Fruit fly (Drosophila melanogaster): ENCODE data around the gene CG31021.
A peak's percentile ranks its signal among the peaks of the same experiment; 100 is the strongest.

Gene CG31021

dm6 chr3R:30590237-30590636, 11.8 kb upstream of the CG31021 start (continued):
- no peak for TF ChIP-seq CG6808 (GFP tag; optimal IDR thresholded peaks at IDR 0.05)
- no peak for TF ChIP-seq fd59A (GFP tag; optimal IDR thresholded peaks at IDR 0.05)
- peak; percentile 21 for TF ChIP-seq CG11902 (GFP tag; optimal IDR thresholded peaks at IDR 0.05)
- peak; percentile 6 for TF ChIP-seq CG10631 (GFP tag; optimal IDR thresholded peaks at IDR 0.05)
- TF ChIP-seq CG6276 (GFP tag; optimal IDR thresholded peaks at IDR 0.05), result no peak
- TF ChIP-seq Eip93F (GFP tag; optimal IDR thresholded peaks at IDR 0.05), result no peak
- TF ChIP-seq CG34406 (GFP tag; optimal IDR thresholded peaks at IDR 0.05), result peak; percentile 7
- TF ChIP-seq lz (GFP tag; optimal IDR thresholded peaks at IDR 0.05), result peak; percentile 28
- TF ChIP-seq Blimp-1 (GFP tag; optimal IDR thresholded peaks at IDR 0.05), result no peak
- TF ChIP-seq CG15336 (GFP tag; IDR thresholded peaks at IDR 0.05), result no peak
- TF ChIP-seq CG3032 (tag; optimal IDR thresholded peaks at IDR 0.05), result no peak
- TF ChIP-seq CG6163 (GFP tag; IDR thresholded peaks at IDR 0.05), result peak; percentile 26; the same call in 2 of the 3 replicates
- TF ChIP-seq acj6 (GFP tag; optimal IDR thresholded peaks at IDR 0.05), result peak; percentile 37
- TF ChIP-seq cyc (GFP tag; optimal IDR thresholded peaks at IDR 0.05), result no peak
- TF ChIP-seq Hr39 (GFP tag; optimal IDR thresholded peaks at IDR 0.05), result peak; percentile 11
- peak; percentile 20 for TF ChIP-seq CG31627 (GFP tag; optimal IDR thresholded peaks at IDR 0.05)
- TF ChIP-seq CG9139 (GFP tag; optimal IDR thresholded peaks at IDR 0.05), result no peak
- TF ChIP-seq Sox15 (GFP tag; optimal IDR thresholded peaks at IDR 0.05), result no peak
- no peak for TF ChIP-seq Ets21C (GFP tag; optimal IDR thresholded peaks at IDR 0.05)
- TF ChIP-seq CG8119 (GFP tag; IDR thresholded peaks at IDR 0.05), result no peak
- peak; percentile 27 for TF ChIP-seq Eip75B (GFP tag; optimal IDR thresholded peaks at IDR 0.05)
- TF ChIP-seq CG6792 (GFP tag; optimal IDR thresholded peaks at IDR 0.05), result peak; percentile 34
- TF ChIP-seq CG3919 (GFP tag; optimal IDR thresholded peaks at IDR 0.05), result peak; percentile 17
- peak; percentile 13 for TF ChIP-seq Met (GFP tag; optimal IDR thresholded peaks at IDR 0.05)
- peak; percentile 15 for TF ChIP-seq CG32006 (GFP tag; optimal IDR thresholded peaks at IDR 0.05)

dm6 chr3R:30590845-30591244, 11.2 kb upstream of the CG31021 start:
- TF ChIP-seq cyc (GFP tag; optimal IDR thresholded peaks at IDR 0.05) (no peak), Eip78C (GFP tag) (peak; percentile 44), svp (GFP tag) (peak; percentile 6), ss (GFP tag; optimal IDR thresholded peaks at IDR 0.05) (no peak)

- TF ChIP-seq CG16779 (tag; optimal IDR thresholded peaks at IDR 0.05), result no peak
- TF ChIP-seq vri (GFP tag; optimal IDR thresholded peaks at IDR 0.05), result peak; percentile 21
- TF ChIP-seq svp (GFP tag), result peak; percentile 8
Observed at dm6 chr3R:30592733-30593132, 9.3 kb upstream of the CG31021 start.

- TF ChIP-seq Met (GFP tag; optimal IDR thresholded peaks at IDR 0.05) (no peak), vri (GFP tag; optimal IDR thresholded peaks at IDR 0.05) (no peak), salr (GFP tag; optimal IDR thresholded peaks at IDR 0.05) (no peak)
Observed at dm6 chr3R:30596704-30597103, 5.3 kb upstream of the CG31021 start, which contains the start of gene CG31019. TSS of gene CG31019 (plus strand) at chr3R:30597004.

- no peak for TF ChIP-seq lz (GFP tag; optimal IDR thresholded peaks at IDR 0.05)
- no peak for TF ChIP-seq vri (GFP tag; optimal IDR thresholded peaks at IDR 0.05)
- no peak for TF ChIP-seq Eip75B (GFP tag; optimal IDR thresholded peaks at IDR 0.05)
- no peak for TF ChIP-seq spab (GFP tag; optimal IDR thresholded peaks at IDR 0.05)
- TF ChIP-seq CG34406 (GFP tag; optimal IDR thresholded peaks at IDR 0.05), result no peak
- TF ChIP-seq CG7368 (GFP tag; optimal IDR thresholded peaks at IDR 0.05), result no peak
- TF ChIP-seq fkh (GFP tag; optimal IDR thresholded peaks at IDR 0.05), result no peak
- TF ChIP-seq esn (GFP tag; optimal IDR thresholded peaks at IDR 0.05), result no peak
- TF ChIP-seq ss (GFP tag; optimal IDR thresholded peaks at IDR 0.05), result no peak
- TF ChIP-seq Gug (GFP tag; IDR thresholded peaks at IDR 0.05), result no peak
- no peak for TF ChIP-seq achi (GFP tag; optimal IDR thresholded peaks at IDR 0.05)
- TF ChIP-seq Sox14 (GFP tag; optimal IDR thresholded peaks at IDR 0.05), result no peak
- no peak for TF ChIP-seq Ets21C (GFP tag; optimal IDR thresholded peaks at IDR 0.05)
- TF ChIP-seq CG32006 (GFP tag; optimal IDR thresholded peaks at IDR 0.05), result no peak
- no peak for TF ChIP-seq topi (GFP tag; optimal IDR thresholded peaks at IDR 0.05)
- TF ChIP-seq Blimp-1 (GFP tag; optimal IDR thresholded peaks at IDR 0.05), result no peak
- TF ChIP-seq Hr39 (GFP tag; optimal IDR thresholded peaks at IDR 0.05), result no peak
- TF ChIP-seq svp (GFP tag), result no peak
- TF ChIP-seq CG6854 (GFP tag; optimal IDR thresholded peaks at IDR 0.05), result no peak
- no peak for TF ChIP-seq Smox (GFP tag; optimal IDR thresholded peaks at IDR 0.05)
Observed at dm6 chr3R:30599404-30599980, 2.5 kb upstream of the CG31021 start.

Data from whole organism, prepupa.